Fruit fly (Drosophila melanogaster): Measurements from ENCODE around the gene eIF2Bbeta.

eIF2Bbeta gene

dm6 chrX:2720122-2720521 lies 15.8 kb downstream of the eIF2Bbeta start, which contains the start of gene CG2701 (continued):
- no peak for TF ChIP-seq CG18476 (GFP tag; optimal IDR thresholded peaks at IDR 0.05)
- TF ChIP-seq MESR4 (GFP tag; optimal IDR thresholded peaks at IDR 0.05), result peak; percentile 87
- no peak for TF ChIP-seq CG4282 (GFP tag; optimal IDR thresholded peaks at IDR 0.05)
- TF ChIP-seq Doc3 (GFP tag; IDR thresholded peaks at IDR 0.05; ENCODE audit: partially characterized antibody), result peak; percentile 31; the same call in 1 of the 3 replicates
- TF ChIP-seq CkIIα-i1 (GFP tag; IDR thresholded peaks at IDR 0.05), result no peak
- peak; percentile 43 for TF ChIP-seq CG2120 (GFP tag; optimal IDR thresholded peaks at IDR 0.05)
- TF ChIP-seq Opbp (GFP tag; IDR thresholded peaks at IDR 0.05; ENCODE audit: partially characterized antibody), result peak; percentile 74; the same call in 2 of the 3 replicates
- peak; percentile 68 for TF ChIP-seq HmgD (GFP tag; optimal IDR thresholded peaks at IDR 0.05)
- TF ChIP-seq Med (GFP tag), result peak; percentile 88
- TF ChIP-seq CG2875 (GFP tag; optimal IDR thresholded peaks at IDR 0.05), result no peak
- no peak for TF ChIP-seq CG5245 (GFP tag; optimal IDR thresholded peaks at IDR 0.05)
- no peak for TF ChIP-seq Poxn (GFP tag; IDR thresholded peaks at IDR 0.05)
- no peak for TF ChIP-seq luna (GFP tag; optimal IDR thresholded peaks at IDR 0.05)
- no peak for TF ChIP-seq gsb-n (tag; optimal IDR thresholded peaks at IDR 0.05)
- TF ChIP-seq Deaf1 (tag; optimal IDR thresholded peaks at IDR 0.05), result no peak
- peak; percentile 67 for TF ChIP-seq ewg (GFP tag; optimal IDR thresholded peaks at IDR 0.05)

- TF ChIP-seq nerfin-2 (GFP tag; IDR thresholded peaks at IDR 0.05; ENCODE audit: partially characterized antibody) (no peak), kni (GFP tag; optimal IDR thresholded peaks at IDR 0.05) (no peak), trem (tag; optimal IDR thresholded peaks at IDR 0.05) (peak; percentile 92), her (GFP tag; optimal IDR thresholded peaks at IDR 0.05) (no peak), CG12219 (GFP tag; optimal IDR thresholded peaks at IDR 0.05) (no peak), CG8765 (GFP tag; IDR thresholded peaks at IDR 0.05) (no peak)
Observed at dm6 chrX:2726420-2726819, 22.0 kb downstream of the eIF2Bbeta start, which contains the start of gene vilya. TSS of gene vilya (plus strand) at chrX:2726678.

- TF ChIP-seq CG6854 (GFP tag; optimal IDR thresholded peaks at IDR 0.05) (no peak), gcm (GFP tag; optimal IDR thresholded peaks at IDR 0.05) (no peak), CG10274 (GFP tag; optimal IDR thresholded peaks at IDR 0.05) (no peak), crp (GFP tag; optimal IDR thresholded peaks at IDR 0.05) (peak in 1 of 2 experiments; percentile 32), CG15011 (GFP tag; optimal IDR thresholded peaks at IDR 0.05) (no peak), ac (GFP tag; optimal IDR thresholded peaks at IDR 0.05) (no peak), abd-A (tag; optimal IDR thresholded peaks at IDR 0.05) (no peak), jigr1 (GFP tag; IDR thresholded peaks at IDR 0.05) (no peak), p53 (GFP tag; optimal IDR thresholded peaks at IDR 0.05) (no peak), corto (GFP tag; optimal IDR thresholded peaks at IDR 0.05) (no peak), E2f1 (GFP tag; IDR thresholded peaks at IDR 0.05) (no peak), CG14710 (tag; optimal IDR thresholded peaks at IDR 0.05) (no peak), CG10209 (GFP tag; optimal IDR thresholded peaks at IDR 0.05) (no peak), CG10267 (tag; optimal IDR thresholded peaks at IDR 0.05) (peak; percentile 36), BtbVII (GFP tag; optimal IDR thresholded peaks at IDR 0.05) (no peak), NC2β (GFP tag; optimal IDR thresholded peaks at IDR 0.05) (no peak), ATbp (GFP tag; optimal IDR thresholded peaks at IDR 0.05) (no peak), trem (tag; optimal IDR thresholded peaks at IDR 0.05) (peak; percentile 36), CG11093 (GFP tag; IDR thresholded peaks at IDR 0.05) (no peak), Jarid2 (GFP tag; optimal IDR thresholded peaks at IDR 0.05) (no peak), crc (GFP tag; optimal IDR thresholded peaks at IDR 0.05) (no peak), CG3995 (GFP tag; optimal IDR thresholded peaks at IDR 0.05) (peak; percentile 67), esg (GFP tag; conservative IDR thresholded peaks at IDR 0.05) (no peak), dan (GFP tag; IDR thresholded peaks at IDR 0.05) (no peak), CG4707 (GFP tag; optimal IDR thresholded peaks at IDR 0.05) (no peak), Sry-β (GFP tag; optimal IDR thresholded peaks at IDR 0.05) (peak; percentile 4), CG17912 (GFP tag; optimal IDR thresholded peaks at IDR 0.05) (no peak), Bdp1 (GFP tag; optimal IDR thresholded peaks at IDR 0.05) (no peak)
Observed at dm6 chrX:2727506-2727905, 23.1 kb downstream of the eIF2Bbeta start, which contains the start of gene dwg. TSS of gene dwg (plus strand) at chrX:2727698.
